Fruit fly (Drosophila melanogaster) whole organism, embryonic: ENCODE data around the gene Bx42.
A peak's percentile ranks its signal among the peaks of the same experiment; 100 is the strongest.

ENCODE experiments used
- CG10543 ChIP-seq: fragments of 200-800 bp; sonication (Bioruptor generic); optimal IDR thresholded peaks from 3 replicates; lab custom pipeline; 2017; ENCODE audit warnings: missing biosample characterization, mild to moderate bottlenecking, missing genetic modification characterization, moderate library complexity
- CG11504 ChIP-seq: fragments of 200-800 bp; sonication (Bioruptor generic); optimal IDR thresholded peaks from 3 replicates; lab custom pipeline; 2019; ENCODE audit warnings: missing biosample characterization, mild to moderate bottlenecking, missing genetic modification characterization, moderate library complexity
- CG12744 ChIP-seq: fragments of 200-800 bp; sonication (Bioruptor generic); optimal IDR thresholded peaks from 2 replicates; lab custom pipeline; 2016; ENCODE audit warnings: missing biosample characterization, missing genetic modification characterization
- CG13894 ChIP-seq: fragments of 200-800 bp; sonication (Bioruptor generic); optimal IDR thresholded peaks from 3 replicates; lab custom pipeline; 2018; ENCODE audit warnings: missing biosample characterization, mild to moderate bottlenecking, missing genetic modification characterization, moderate library complexity
- CG14710 ChIP-seq: fragments of 200-800 bp; sonication (Bioruptor generic); optimal IDR thresholded peaks from 3 replicates; lab custom pipeline; 2019; ENCODE audit warnings: missing biosample characterization, mild to moderate bottlenecking, missing genetic modification characterization, moderate library complexity
- CG16813 ChIP-seq: fragments of 200-800 bp; sonication (Bioruptor generic); IDR thresholded peaks from 3 replicates; pipeline ENCODE4 v1.3.6; 2022; ENCODE audit warnings: missing biosample characterization, missing genetic modification characterization; ENCODE audit not compliant: partially characterized antibody
- CG18011 ChIP-seq: fragments of 200-800 bp; sonication (Bioruptor generic); optimal IDR thresholded peaks from 2 replicates; lab custom pipeline; 2017; ENCODE audit warnings: missing biosample characterization, missing genetic modification characterization, mild to moderate bottlenecking, moderate library complexity, missing genotype
- CG2202 ChIP-seq: fragments of 200-800 bp; sonication (Bioruptor generic); optimal IDR thresholded peaks from 2 replicates; lab custom pipeline; 2018; ENCODE audit warnings: missing biosample characterization, mild to moderate bottlenecking, missing genetic modification characterization
- CG3065 ChIP-seq: fragments of 200-800 bp; sonication (Bioruptor generic); optimal IDR thresholded peaks from 2 replicates; lab custom pipeline; 2016; ENCODE audit warnings: missing biosample characterization, missing genetic modification characterization
- CG31365 ChIP-seq: fragments of 200-800 bp; sonication (Bioruptor generic); optimal IDR thresholded peaks from 2 replicates; lab custom pipeline; 2018; ENCODE audit warnings: missing biosample characterization, mild to moderate bottlenecking, missing genetic modification characterization
- CG3163 ChIP-seq: fragments of 200-800 bp; sonication (Bioruptor generic); optimal IDR thresholded peaks from 3 replicates; lab custom pipeline; 2016; ENCODE audit warnings: missing biosample characterization, missing genetic modification characterization
- CG4282 ChIP-seq: fragments of 200-800 bp; sonication (Bioruptor generic); optimal IDR thresholded peaks from 2 replicates; lab custom pipeline; 2016; ENCODE audit warnings: missing biosample characterization, missing genetic modification characterization
- CG43689 ChIP-seq: fragments of 200-800 bp; sonication (Bioruptor generic); IDR thresholded peaks from 2 replicates; pipeline ENCODE4 v1.3.6; 2022; ENCODE audit warnings: missing biosample characterization, missing genetic modification characterization
- CG5180 ChIP-seq: fragments of 200-800 bp; sonication (Bioruptor generic); optimal IDR thresholded peaks from 3 replicates; lab custom pipeline; 2017; ENCODE audit warnings: missing biosample characterization, missing genetic modification characterization, mild to moderate bottlenecking, moderate library complexity, missing genetic modification reagents
- CG7556 ChIP-seq: fragments of 200-800 bp; sonication (Bioruptor generic); optimal IDR thresholded peaks from 2 replicates; lab custom pipeline; 2017; ENCODE audit warnings: missing biosample characterization, mild to moderate bottlenecking, missing genetic modification characterization
- CG7928 ChIP-seq: fragments of 200-800 bp; sonication (Bioruptor generic); optimal IDR thresholded peaks from 2 replicates; lab custom pipeline; 2017; ENCODE audit warnings: missing biosample characterization, mild to moderate bottlenecking, missing genetic modification characterization
- CoRest ChIP-seq: fragments of 200-800 bp; sonication (Bioruptor generic); optimal IDR thresholded peaks from 3 replicates; lab custom pipeline; 2018; ENCODE audit warnings: missing biosample characterization, mild to moderate bottlenecking, missing genetic modification characterization, moderate library complexity
- Dbx ChIP-seq: fragments of 200-800 bp; sonication (Bioruptor generic); IDR thresholded peaks from 3 replicates; pipeline ENCODE4 v1.3.6; 2022; ENCODE audit warnings: missing biosample characterization, missing genetic modification characterization
- Eip74EF ChIP-seq, 2 experiments: fragments of 200-800 bp in 1 of 2; fragments of >200 bp in 1 of 2; sonication (Bioruptor generic) in 1 of 2; optimal IDR thresholded peaks; 2 replicates each; lab custom pipeline; 2017 to 2019; ENCODE audit warnings: missing biosample characterization in 2 of 2, missing genetic modification characterization in 2 of 2, mild to moderate bottlenecking in 1 of 2, moderate library complexity in 1 of 2
- Fer1 ChIP-seq: fragments of 200-800 bp; sonication (Bioruptor generic); optimal IDR thresholded peaks from 2 replicates; lab custom pipeline; 2017; ENCODE audit warnings: missing biosample characterization, mild to moderate bottlenecking, missing genetic modification characterization
- GATAe ChIP-seq: fragments of 200-800 bp; sonication (Bioruptor generic); conservative IDR thresholded peaks from 2 replicates; pipeline ENCODE4 v1.3.6; 2022; ENCODE audit warnings: missing biosample characterization, missing genetic modification characterization
- HmgD ChIP-seq: fragments of 200-800 bp; sonication (Bioruptor generic); optimal IDR thresholded peaks from 3 replicates; lab custom pipeline; 2016; ENCODE audit warnings: missing biosample characterization, missing genetic modification characterization
- HmgZ ChIP-seq: fragments of 200-800 bp; sonication (Bioruptor generic); optimal IDR thresholded peaks from 2 replicates; lab custom pipeline; 2018; ENCODE audit warnings: missing biosample characterization, mild to moderate bottlenecking, missing genetic modification characterization
- Hr3 ChIP-seq: fragments of 200-800 bp; sonication (Bioruptor generic); optimal IDR thresholded peaks from 3 replicates; lab custom pipeline; 2016; ENCODE audit warnings: missing biosample characterization, missing genetic modification characterization
- Hr78 ChIP-seq, 2 experiments: fragments of 200-800 bp in 1 of 2; fragments of >200 bp in 1 of 2; sonication (Bioruptor generic) in 1 of 2; optimal IDR thresholded peaks; 2 replicates each; lab custom pipeline; 2017 to 2019; ENCODE audit warnings: missing biosample characterization in 2 of 2, missing genetic modification characterization in 2 of 2, mild to moderate bottlenecking in 1 of 2, moderate library complexity in 1 of 2
- MESR4 ChIP-seq: fragments of 200-800 bp; sonication (Bioruptor generic); optimal IDR thresholded peaks from 2 replicates; lab custom pipeline; 2018; ENCODE audit warnings: missing biosample characterization, mild to moderate bottlenecking, missing genetic modification characterization, moderate library complexity
- Pdp1 ChIP-seq, 2 experiments: fragments of 200-800 bp; sonication (Bioruptor generic); optimal IDR thresholded peaks; 3 replicates each; lab custom pipeline; 2016; ENCODE audit warnings: missing biosample characterization in 2 of 2, missing genetic modification characterization in 2 of 2, mild to moderate bottlenecking in 1 of 2, moderate library complexity in 1 of 2
- Sin3A ChIP-seq: fragments of >200 bp; optimal IDR thresholded peaks from 2 replicates; lab custom pipeline; 2018
- Trl ChIP-seq, 3 experiments: fragments of >200 bp in 2 of 3; fragments of 200-800 bp in 1 of 3; sonication (Bioruptor generic) in 1 of 3; optimal IDR thresholded peaks; 2 replicates in 1 of 3; 3 replicates in 2 of 3; lab custom pipeline; 2016 to 2017; ENCODE audit warnings: missing biosample characterization in 1 of 3, missing genetic modification characterization in 1 of 3
- az2 ChIP-seq: fragments of 200-800 bp; sonication (Bioruptor generic); optimal IDR thresholded peaks from 3 replicates; lab custom pipeline; 2016; ENCODE audit warnings: missing biosample characterization, missing genetic modification characterization
- bowl ChIP-seq: fragments of 200-800 bp; sonication (Bioruptor generic); IDR thresholded peaks from 2 replicates; pipeline ENCODE4 v1.3.6; 2022; ENCODE audit warnings: missing biosample characterization, missing genetic modification characterization
- bsh ChIP-seq, 2 experiments: fragments of 200-800 bp; sonication (Bioruptor generic); optimal IDR thresholded peaks; 2 replicates each; lab custom pipeline; 2017 to 2018; ENCODE audit warnings: mild to moderate bottlenecking in 2 of 2, missing biosample characterization in 2 of 2, missing genetic modification characterization in 2 of 2, moderate library complexity in 1 of 2
- cato ChIP-seq: fragments of 200-800 bp; sonication (Bioruptor generic); optimal IDR thresholded peaks from 2 replicates; lab custom pipeline; 2016; ENCODE audit warnings: missing biosample characterization, missing genetic modification characterization, borderline replicate concordance
- ci ChIP-seq: fragments of 200-800 bp; sonication (Bioruptor generic); IDR thresholded peaks from 3 replicates; pipeline ENCODE4 v1.3.6; 2022; ENCODE audit warnings: missing biosample characterization, missing genetic modification characterization
- cwo ChIP-seq: fragments of 200-800 bp; sonication (Bioruptor generic); optimal IDR thresholded peaks from 3 replicates; lab custom pipeline; 2017; ENCODE audit warnings: missing biosample characterization, missing genetic modification characterization, mild to moderate bottlenecking, moderate library complexity, missing genetic modification reagents
- dan ChIP-seq: fragments of 200-800 bp; sonication (Bioruptor generic); IDR thresholded peaks from 2 replicates; pipeline ENCODE4 v1.3.6; 2022; ENCODE audit warnings: missing biosample characterization, missing genetic modification characterization
- danr ChIP-seq: fragments of 200-800 bp; sonication (Bioruptor generic); IDR thresholded peaks from 2 replicates; pipeline ENCODE4 v1.3.6; 2022; ENCODE audit warnings: missing biosample characterization, missing genetic modification characterization
- exex ChIP-seq: fragments of 200-800 bp; sonication (Bioruptor generic); optimal IDR thresholded peaks from 4 replicates; lab custom pipeline; 2018; ENCODE audit warnings: missing biosample characterization, mild to moderate bottlenecking, missing genetic modification characterization, moderate library complexity
- gro ChIP-seq: fragments of 200-800 bp; sonication (Bioruptor generic); optimal IDR thresholded peaks from 2 replicates; lab custom pipeline; 2016; ENCODE audit warnings: missing biosample characterization, missing genetic modification characterization
- ham ChIP-seq: fragments of 200-800 bp; sonication (Bioruptor generic); IDR thresholded peaks from 2 replicates; pipeline ENCODE4 v1.3.6; 2022; ENCODE audit warnings: missing biosample characterization, missing genetic modification characterization
- mirr ChIP-seq: fragments of 200-800 bp; sonication (Bioruptor generic); optimal IDR thresholded peaks from 3 replicates; lab custom pipeline; 2018; ENCODE audit warnings: missing biosample characterization, mild to moderate bottlenecking, missing genetic modification characterization
- nerfin-1 ChIP-seq: fragments of 200-800 bp; sonication (Bioruptor generic); optimal IDR thresholded peaks from 3 replicates; lab custom pipeline; 2019; ENCODE audit warnings: missing biosample characterization, mild to moderate bottlenecking, missing genetic modification characterization, moderate library complexity
- otp ChIP-seq: fragments of 200-800 bp; sonication (Bioruptor generic); IDR thresholded peaks from 3 replicates; pipeline ENCODE4, ENCODE4 v1.3.6; 2022; ENCODE audit warnings: missing biosample characterization, missing genetic modification characterization
- pros ChIP-seq: fragments of 200-800 bp; sonication (Bioruptor generic); optimal IDR thresholded peaks from 3 replicates; lab custom pipeline; 2019; ENCODE audit warnings: missing biosample characterization, mild to moderate bottlenecking, missing genetic modification characterization, moderate library complexity
- salm ChIP-seq: fragments of 200-800 bp; sonication (Bioruptor generic); optimal IDR thresholded peaks from 2 replicates; lab custom pipeline; 2018; ENCODE audit warnings: missing biosample characterization, mild to moderate bottlenecking, missing genetic modification characterization
- vvl ChIP-seq: fragments of 200-800 bp; sonication (Bioruptor generic); IDR thresholded peaks from 2 replicates; pipeline ENCODE4 v1.3.6; 2022; ENCODE audit warnings: missing biosample characterization, missing genetic modification characterization
- zf30C ChIP-seq: fragments of 200-800 bp; sonication (Bioruptor generic); optimal IDR thresholded peaks from 3 replicates; lab custom pipeline; 2018; ENCODE audit warnings: missing biosample characterization, mild to moderate bottlenecking, missing genetic modification characterization

Gene Bx42

dm6 chrX:9109072-9109844, 2.9 kb upstream of the Bx42 start (continued):
- TF ChIP-seq CG16813 (GFP tag; lab: Robert Waterston, UW) (0 out of 3 replicates have a peak, but pooled peaks have one; percentile 15), CG2202 (tag; lab: Kevin White, UChicago) (no peak), CG4282 (peak; percentile 82), mirr (GFP tag; lab: Kevin White, UChicago) (peak; percentile 3), az2 (GFP tag; lab: Kevin White, UChicago) (peak; percentile 49), CG3163 (GFP tag; lab: Kevin White, UChicago) (no peak), CG7556 (peak; percentile 45)

- no peak for TF ChIP-seq Pdp1 (GFP tag; optimal IDR thresholded peaks at IDR 0.05; lab: Kevin White, UChicago)
- TF ChIP-seq otp (GFP tag; lab: Robert Waterston, UW) = no peak
- TF ChIP-seq CG7928 (GFP tag; lab: Kevin White, UChicago) = no peak
- no peak for TF ChIP-seq Sin3A (lab: Kevin White, UChicago)
- no peak for TF ChIP-seq CG12744
- no peak for TF ChIP-seq ham (GFP tag; lab: Robert Waterston, UW)
- TF ChIP-seq CG13894 = no peak
- TF ChIP-seq CG11504 (tag; lab: Kevin White, UChicago) = no peak
- no peak for TF ChIP-seq dan (GFP tag; lab: Robert Waterston, UW)
- TF ChIP-seq CG14710 (tag; lab: Kevin White, UChicago) = no peak
- TF ChIP-seq HmgD (GFP tag; lab: Kevin White, UChicago) = no peak
- no peak for TF ChIP-seq Eip74EF (GFP tag; optimal IDR thresholded peaks at IDR 0.05; lab: Kevin White, UChicago)
- no peak for TF ChIP-seq cwo (GFP tag; lab: Kevin White, UChicago)
- TF ChIP-seq HmgZ = peak; percentile 7
- TF ChIP-seq exex (tag; lab: Kevin White, UChicago) = peak; percentile 91
- TF ChIP-seq CG3065 (GFP tag; lab: Kevin White, UChicago) = no peak
- TF ChIP-seq ci = no peak
- no peak for TF ChIP-seq MESR4 (GFP tag; lab: Kevin White, UChicago)
- TF ChIP-seq salm (tag; lab: Kevin White, UChicago) = no peak
- TF ChIP-seq gro = no peak
- TF ChIP-seq CG18011 (GFP tag; lab: Kevin White, UChicago) = no peak
- peak; percentile 33; the same call in 1 of the 2 replicates for TF ChIP-seq GATAe (GFP tag; lab: Robert Waterston, UW)
- no peak for TF ChIP-seq vvl (GFP tag; lab: Robert Waterston, UW)
- TF ChIP-seq danr (GFP tag; lab: Robert Waterston, UW) = no peak
- TF ChIP-seq cato = no peak
- no peak for TF ChIP-seq CG43689
- TF ChIP-seq CG5180 (GFP tag; lab: Kevin White, UChicago) = peak; percentile 2
- TF ChIP-seq pros = peak; percentile 10
- no peak for TF ChIP-seq nerfin-1 (tag; lab: Kevin White, UChicago)
- no peak for TF ChIP-seq Hr78 (GFP tag; optimal IDR thresholded peaks at IDR 0.05; lab: Kevin White, UChicago)
- TF ChIP-seq CG10543 (GFP tag; lab: Kevin White, UChicago) = peak; percentile 85
- TF ChIP-seq CG31365 (tag; lab: Kevin White, UChicago) = no peak
- TF ChIP-seq Trl (optimal IDR thresholded peaks at IDR 0.05; lab: Kevin White, UChicago) = no peak
- no peak for TF ChIP-seq Trl (GFP tag; optimal IDR thresholded peaks at IDR 0.05; lab: Kevin White, UChicago)
- TF ChIP-seq Dbx = 0 out of 3 replicates have a peak, but pooled peaks have one; percentile 18
- no peak for TF ChIP-seq zf30C (GFP tag; lab: Kevin White, UChicago)
- TF ChIP-seq bsh (GFP tag; optimal IDR thresholded peaks at IDR 0.05; lab: Kevin White, UChicago) = no peak
- TF ChIP-seq mirr (GFP tag; lab: Kevin White, UChicago) = peak; percentile 78
- TF ChIP-seq Fer1 = peak; percentile 48
- TF ChIP-seq CoRest (tag; lab: Kevin White, UChicago) = no peak
- no peak for TF ChIP-seq bowl
- no peak for TF ChIP-seq Hr3
Observed at dm6 chrX:9108387-9108786, 2.0 kb upstream of the Bx42 start, which contains the start of gene AP-1gamma. Gene AP-1gamma, plus strand, starts transcription at chrX:9108691.
